Worm (Caenorhabditis elegans) whole organism, young adult: ENCODE data around the gene C27H6.9.

Source experiments
- B0336.3 ChIP-seq: fragments of 200-800 bp; sonication (Bioruptor generic); IDR thresholded peaks from 2 replicates; pipeline ENCODE4 v1.3.6; 2022; ENCODE audit warnings: missing genetic modification characterization, missing compliant biosample characterization
- D2030.7 ChIP-seq: fragments of 200-800 bp; sonication (Bioruptor generic); IDR thresholded peaks from 2 replicates; pipeline ENCODE4 v1.3.6; 2022; ENCODE audit warnings: missing genetic modification reagents, missing genetic modification characterization, missing compliant biosample characterization
- F10E7.11 ChIP-seq: sonication (generic microtip); optimal IDR thresholded peaks from 2 replicates; lab custom pipeline; 2017; ENCODE audit warnings: mild to moderate bottlenecking, missing genetic modification characterization, moderate library complexity, missing compliant biosample characterization
- F23B12.7 ChIP-seq: sonication (generic microtip); optimal IDR thresholded peaks from 2 replicates; lab custom pipeline; 2017; ENCODE audit warnings: missing genetic modification characterization, mild to moderate bottlenecking, missing compliant biosample characterization, antibody characterized with exemption, moderate library complexity; ENCODE audit not compliant: insufficient read depth
- F33H1.4 ChIP-seq: fragments of 200-800 bp; sonication (Bioruptor generic); IDR thresholded peaks from 2 replicates; pipeline ENCODE4 v1.3.6; 2022; ENCODE audit warnings: missing genetic modification reagents, missing genetic modification characterization, missing compliant biosample characterization
- F37B4.10 ChIP-seq: fragments of 200-800 bp; sonication (Bioruptor generic); IDR thresholded peaks from 2 replicates; pipeline ENCODE4 v1.3.6; 2022; ENCODE audit warnings: missing genetic modification characterization, missing compliant biosample characterization
- F52B5.7 ChIP-seq: sonication (generic microtip); optimal IDR thresholded peaks from 2 replicates; lab custom pipeline; 2016; ENCODE audit warnings: mild to moderate bottlenecking, missing genetic modification characterization, missing compliant biosample characterization
- T26A5.8 ChIP-seq: sonication (generic microtip); optimal IDR thresholded peaks from 2 replicates; lab custom pipeline; 2016; ENCODE audit warnings: missing genetic modification characterization, missing compliant biosample characterization
- Y79H2A.3 ChIP-seq: fragments of 200-800 bp; sonication (Bioruptor generic); conservative IDR thresholded peaks from 2 replicates; pipeline ENCODE4 v1.3.6; 2022; ENCODE audit warnings: missing genetic modification reagents, missing genetic modification characterization, missing compliant biosample characterization
- ZK185.1 ChIP-seq: sonication (generic microtip); optimal IDR thresholded peaks from 2 replicates; lab custom pipeline; 2016; ENCODE audit warnings: mild to moderate bottlenecking, missing genetic modification characterization, missing compliant biosample characterization; ENCODE audit not compliant: poor library complexity, severe bottlenecking
- akir-1 ChIP-seq: fragments of 200-800 bp; sonication (Bioruptor generic); optimal IDR thresholded peaks from 2 replicates; lab custom pipeline; 2018; ENCODE audit warnings: mild to moderate bottlenecking, missing genetic modification characterization, moderate library complexity, missing compliant biosample characterization
- aptf-3 ChIP-seq: fragments of 200-800 bp; sonication (Bioruptor generic); IDR thresholded peaks from 2 replicates; pipeline ENCODE4 v1.3.6; 2022; ENCODE audit warnings: missing genetic modification characterization, missing compliant biosample characterization
- attf-5 ChIP-seq: fragments of 200-800 bp; sonication (Bioruptor generic); optimal IDR thresholded peaks from 2 replicates; lab custom pipeline; 2018; ENCODE audit warnings: mild to moderate bottlenecking, missing genetic modification characterization, missing compliant biosample characterization
- attf-6 ChIP-seq: fragments of 200-800 bp; sonication (Bioruptor generic); IDR thresholded peaks from 2 replicates; pipeline ENCODE4 v1.3.6; 2022; ENCODE audit warnings: missing genetic modification reagents, missing genetic modification characterization, missing compliant biosample characterization
- bed-1 ChIP-seq: fragments of 200-800 bp; sonication (Bioruptor generic); IDR thresholded peaks from 2 replicates; pipeline ENCODE4 v1.3.6; 2022; ENCODE audit warnings: missing genetic modification reagents, missing genetic modification characterization, missing compliant biosample characterization
- bed-2 ChIP-seq: fragments of 200-800 bp; sonication (Bioruptor generic); IDR thresholded peaks from 2 replicates; pipeline ENCODE4 v1.3.6; 2022; ENCODE audit warnings: missing genetic modification reagents, missing genetic modification characterization, missing compliant biosample characterization
- ceh-100 ChIP-seq: fragments of 200-800 bp; sonication (Bioruptor generic); IDR thresholded peaks from 2 replicates; pipeline ENCODE4 v1.3.6; 2022; ENCODE audit warnings: missing genetic modification reagents, missing genetic modification characterization, missing compliant biosample characterization
- dpl-1 ChIP-seq: fragments of 150-350 bp; optimal IDR thresholded peaks from 2 replicates; lab custom pipeline; 2014; ENCODE audit warnings: missing biosample characterization, missing genetic modification reagents, missing genetic modification characterization
- efl-1 ChIP-seq: fragments of 150-350 bp; optimal IDR thresholded peaks from 2 replicates; lab custom pipeline; 2014; ENCODE audit warnings: missing biosample characterization, missing genetic modification reagents, missing genetic modification characterization
- ekl-4 ChIP-seq: fragments of 200-800 bp; sonication (Bioruptor generic); IDR thresholded peaks from 2 replicates; pipeline ENCODE4 v1.3.6; 2022; ENCODE audit warnings: missing genetic modification reagents, missing genetic modification characterization, missing compliant biosample characterization
- ets-4 ChIP-seq: fragments of 200-800 bp; sonication (Bioruptor generic); optimal IDR thresholded peaks from 2 replicates; lab custom pipeline; 2018; ENCODE audit warnings: mild to moderate bottlenecking, missing genetic modification characterization, missing compliant biosample characterization
- fkh-3 ChIP-seq: sonication (generic microtip); optimal IDR thresholded peaks from 2 replicates; lab custom pipeline; 2016; ENCODE audit warnings: mild to moderate bottlenecking, missing genetic modification characterization, missing compliant biosample characterization
- hmg-1.2 ChIP-seq: fragments of 200-800 bp; sonication (Bioruptor generic); IDR thresholded peaks from 2 replicates; pipeline ENCODE4 v1.3.6; 2022; ENCODE audit warnings: missing genetic modification reagents, missing genetic modification characterization, missing compliant biosample characterization
- hmg-20 ChIP-seq: fragments of 200-800 bp; sonication (Bioruptor generic); IDR thresholded peaks from 2 replicates; pipeline ENCODE4 v1.3.6; 2022; ENCODE audit warnings: missing genetic modification reagents, missing genetic modification characterization, missing compliant biosample characterization
- hrde-1 ChIP-seq: sonication (generic microtip); optimal IDR thresholded peaks from 2 replicates; lab custom pipeline; 2016; ENCODE audit warnings: missing genetic modification characterization, mild to moderate bottlenecking, missing compliant biosample characterization, moderate library complexity, missing genotype, missing genetic modification reagents, borderline replicate concordance
- lag-1 ChIP-seq: fragments of 200-800 bp; sonication (Bioruptor generic); IDR thresholded peaks from 2 replicates; pipeline ENCODE4 v1.3.6; 2022; ENCODE audit warnings: missing genetic modification reagents, missing genetic modification characterization, missing compliant biosample characterization
- let-607 ChIP-seq, 2 experiments: fragments of 200-800 bp in 1 of 2; sonication (Bioruptor generic) in 1 of 2; sonication (generic microtip) in 1 of 2; optimal IDR thresholded peaks; 2 replicates each; lab custom pipeline; 2016 to 2018; ENCODE audit warnings: mild to moderate bottlenecking in 2 of 2, missing compliant biosample characterization in 2 of 2, missing genetic modification characterization in 2 of 2, moderate library complexity in 2 of 2, missing genotype in 1 of 2
- lin-35 ChIP-seq, 3 experiments: fragments of 150-350 bp in 2 of 3; sonication (generic microtip) in 1 of 3; optimal IDR thresholded peaks; 2 replicates each; lab custom pipeline; 2014 to 2018; ENCODE audit warnings: missing biosample characterization in 3 of 3, missing genetic modification characterization in 3 of 3, missing genetic modification reagents in 3 of 3
- lin-40 ChIP-seq: sonication (generic microtip); optimal IDR thresholded peaks from 2 replicates; lab custom pipeline; 2016; ENCODE audit warnings: missing genetic modification characterization, mild to moderate bottlenecking, missing compliant biosample characterization, missing genotype, missing genetic modification reagents
- lin-54 ChIP-seq: fragments of 200-800 bp; sonication (Bioruptor generic); optimal IDR thresholded peaks from 2 replicates; lab custom pipeline; 2018; ENCODE audit warnings: mild to moderate bottlenecking, missing genetic modification characterization, missing compliant biosample characterization
- lir-1 ChIP-seq: fragments of 200-800 bp; sonication (Bioruptor generic); conservative IDR thresholded peaks from 2 replicates; pipeline ENCODE4 v1.3.6; 2022; ENCODE audit warnings: missing genetic modification reagents, missing genetic modification characterization, missing compliant biosample characterization
- madf-10 ChIP-seq: sonication (generic microtip); optimal IDR thresholded peaks from 2 replicates; lab custom pipeline; 2016; ENCODE audit warnings: mild to moderate bottlenecking, missing genetic modification characterization, missing compliant biosample characterization
- madf-6 ChIP-seq: fragments of 200-800 bp; sonication (Bioruptor generic); IDR thresholded peaks from 2 replicates; pipeline ENCODE4 v1.3.6; 2022; ENCODE audit warnings: missing genetic modification reagents, missing genetic modification characterization, missing compliant biosample characterization
- mcd-1 ChIP-seq: fragments of 200-800 bp; sonication (Bioruptor generic); IDR thresholded peaks from 2 replicates; pipeline ENCODE4 v1.3.6; 2022; ENCODE audit warnings: missing genetic modification reagents, missing genetic modification characterization, missing compliant biosample characterization
- mel-28 ChIP-seq: sonication (generic microtip); optimal IDR thresholded peaks from 2 replicates; lab custom pipeline; 2016; ENCODE audit warnings: borderline replicate concordance, mild to moderate bottlenecking, missing genetic modification characterization, missing compliant biosample characterization
- nfya-1 ChIP-seq: sonication (generic microtip); optimal IDR thresholded peaks from 2 replicates; lab custom pipeline; 2017; ENCODE audit warnings: antibody characterized with exemption, missing compliant biosample characterization, missing genetic modification characterization, borderline replicate concordance; ENCODE audit not compliant: insufficient read depth
- nfyb-1 ChIP-seq: fragments of 200-800 bp; sonication (Bioruptor generic); IDR thresholded peaks from 2 replicates; pipeline ENCODE4 v1.3.6; 2022; ENCODE audit warnings: missing genetic modification reagents, missing genetic modification characterization, missing compliant biosample characterization
- nhr-80 ChIP-seq: sonication (generic microtip); optimal IDR thresholded peaks from 2 replicates; lab custom pipeline; 2016; ENCODE audit warnings: missing genetic modification characterization, missing compliant biosample characterization
- snpc-3.4 ChIP-seq: sonication (generic microtip); optimal IDR thresholded peaks from 2 replicates; lab custom pipeline; 2017; ENCODE audit warnings: missing genetic modification characterization, mild to moderate bottlenecking, missing compliant biosample characterization, antibody characterized with exemption, moderate library complexity, missing genotype, missing genetic modification reagents
- snpc-4 ChIP-seq, 5 experiments: fragments of 150-350 bp in 1 of 5; sonication (generic microtip) in 4 of 5; optimal IDR thresholded peaks; 2 replicates each; lab custom pipeline; 2014 to 2018; ENCODE audit warnings: missing genetic modification characterization in 5 of 5, missing biosample characterization in 3 of 5, antibody characterized with exemption in 2 of 5, mild to moderate bottlenecking in 2 of 5, missing compliant biosample characterization in 2 of 5, missing genotype in 2 of 5, moderate library complexity in 2 of 5, missing genetic modification reagents in 1 of 5
- tlf-1 ChIP-seq: fragments of 200-800 bp; sonication (Bioruptor generic); optimal IDR thresholded peaks from 2 replicates; lab custom pipeline; 2018; ENCODE audit warnings: mild to moderate bottlenecking, missing genetic modification characterization, missing compliant biosample characterization
- ztf-3 ChIP-seq: fragments of 200-800 bp; sonication (Bioruptor generic); optimal IDR thresholded peaks from 2 replicates; lab custom pipeline; 2018; ENCODE audit warnings: mild to moderate bottlenecking, missing genetic modification characterization, missing compliant biosample characterization

C27H6.9 gene

DNA sequence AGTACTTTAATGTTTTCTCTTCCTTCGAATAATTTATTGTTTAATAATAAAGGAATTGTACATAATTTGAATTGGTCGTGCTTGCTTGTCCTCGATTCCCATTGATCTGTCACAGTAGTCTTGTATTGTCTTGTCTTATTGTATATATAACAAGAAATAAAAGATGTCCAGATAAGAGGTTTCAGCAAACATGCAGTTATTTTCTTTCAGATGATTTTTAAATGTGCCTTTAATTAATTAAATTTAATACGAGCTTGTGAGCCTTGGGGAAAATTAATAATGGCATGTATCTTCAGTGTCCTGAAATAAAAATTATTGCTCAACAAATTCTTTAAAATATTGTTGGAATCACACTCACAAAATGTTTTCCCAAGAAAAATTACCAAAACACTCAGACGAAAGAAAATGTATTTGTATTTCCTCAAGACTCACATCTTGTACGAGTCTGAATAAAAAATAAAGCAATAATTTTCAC lies 40.4 kb downstream of the C27H6.9 start (continued):
- TF ChIP-seq ekl-4 (GFP tag; lab: Robert Waterston, UW) (no peak), attf-6 (GFP tag; lab: Robert Waterston, UW) (peak; percentile 78; the same call in 1 of the 2 replicates), D2030.7 (GFP tag; lab: Robert Waterston, UW) (peak; percentile 93), dpl-1 (GFP tag; lab: Kevin White, UChicago) (no peak), F33H1.4 (GFP tag; lab: Robert Waterston, UW) (0 out of 2 replicates have a peak, but pooled peaks have one; percentile 7)

DNA sequence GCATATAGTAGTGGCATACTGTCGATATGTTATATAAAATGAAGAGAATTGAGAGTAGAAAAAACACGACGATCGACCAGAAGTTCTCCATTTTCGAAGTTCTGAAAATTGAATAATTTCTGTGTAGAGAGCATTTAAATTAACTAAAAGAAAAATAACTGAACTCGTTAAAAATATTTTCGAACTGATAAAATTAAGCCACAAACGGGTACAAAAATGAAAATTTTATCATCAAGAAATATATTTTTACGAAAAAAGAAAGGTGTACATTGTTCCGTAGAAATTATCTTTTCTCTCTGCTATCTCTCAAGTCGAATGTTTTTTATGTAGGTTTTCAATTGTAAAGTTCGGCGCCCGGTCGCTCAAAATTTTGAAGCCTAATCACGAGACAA lies 48.3 kb downstream of the C27H6.9 start, which contains the start of gene acl-2:
TSS of gene acl-2 (minus strand) at position 101 of the 392 bp plus-strand sequence.
- no peak for TF ChIP-seq Y79H2A.3 (GFP tag; lab: Robert Waterston, UW)
- TF ChIP-seq ceh-100 (GFP tag; lab: Robert Waterston, UW): no peak
- no peak for TF ChIP-seq bed-1 (GFP tag; lab: Robert Waterston, UW)
- TF ChIP-seq F10E7.11 (tag; lab: Kevin White, UChicago): no peak

DNA sequence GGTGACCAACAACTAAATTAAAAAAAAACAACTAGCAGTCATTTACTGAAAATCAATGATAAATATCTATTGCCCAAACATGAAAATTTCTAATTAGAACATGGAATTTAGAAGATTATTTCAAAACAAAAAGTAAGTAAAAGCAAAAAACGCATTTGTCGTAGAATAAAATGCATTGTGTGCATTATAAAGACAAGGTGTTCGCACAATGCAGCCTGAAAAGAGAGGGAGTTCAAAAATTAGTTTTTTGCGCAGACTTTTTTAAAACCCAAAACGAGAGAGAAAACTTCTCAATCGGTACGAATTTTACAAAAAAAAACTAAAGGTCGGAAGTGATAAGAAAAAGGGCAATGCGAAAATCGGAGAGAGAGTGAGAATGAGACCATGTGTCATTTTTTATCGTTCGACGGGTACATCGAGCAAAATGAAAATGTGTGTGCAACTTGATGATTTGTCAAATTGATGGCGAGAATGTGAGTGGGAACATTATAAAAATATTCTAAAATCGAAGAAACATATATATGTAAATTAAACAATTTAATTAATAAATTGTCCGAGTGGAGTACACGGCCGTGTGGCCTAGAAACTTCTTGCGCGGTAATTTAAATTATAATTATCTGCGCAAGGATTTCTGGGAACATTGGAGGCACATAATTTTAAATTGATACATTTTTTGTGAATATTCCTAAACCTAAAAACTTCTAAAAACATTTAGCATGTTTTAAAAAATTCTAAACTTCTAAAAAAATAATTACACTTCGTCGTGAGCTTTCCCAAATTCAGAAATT lies 48.9 kb downstream of the C27H6.9 start:
- TF ChIP-seq F23B12.7 (tag; lab: Kevin White, UChicago) (peak; percentile 17), madf-10 (tag; lab: Kevin White, UChicago) (no peak), bed-2 (GFP tag; lab: Robert Waterston, UW) (no peak), ZK185.1 (no peak), lin-35 (GFP tag; optimal IDR thresholded peaks at IDR 0.05; lab: Kevin White, UChicago) (peak in 1 of 3 experiments; percentile 70), ztf-3 (GFP tag; lab: Kevin White, UChicago) (no peak), nhr-80 (tag; lab: Kevin White, UChicago) (peak; percentile 79), mcd-1 (GFP tag; lab: Robert Waterston, UW) (no peak), let-607 (tag; optimal IDR thresholded peaks at IDR 0.05; lab: Kevin White, UChicago) (no peak), nfyb-1 (GFP tag; lab: Robert Waterston, UW) (no peak), B0336.3 (GFP tag; lab: Robert Waterston, UW) (no peak), F37B4.10 (no peak), madf-6 (GFP tag; lab: Robert Waterston, UW) (peak; percentile 60; the same call in 1 of the 2 replicates), mel-28 (tag; lab: Kevin White, UChicago) (no peak), nfya-1 (tag; lab: Kevin White, UChicago) (no peak), snpc-4 (GFP tag; optimal IDR thresholded peaks at IDR 0.05; lab: Kevin White, UChicago) (no peak), snpc-4 (tag; optimal IDR thresholded peaks at IDR 0.05; lab: Kevin White, UChicago) (peak in 1 of 4 experiments; percentile 34), ets-4 (GFP tag; lab: Kevin White, UChicago) (no peak), lir-1 (GFP tag; lab: Robert Waterston, UW) (0 out of 2 replicates have a peak, but pooled peaks have one; percentile 23), tlf-1 (GFP tag; lab: Kevin White, UChicago) (no peak), akir-1 (GFP tag; lab: Kevin White, UChicago) (no peak), T26A5.8 (tag; lab: Kevin White, UChicago) (no peak), attf-5 (peak; percentile 17), F52B5.7 (tag; lab: Kevin White, UChicago) (no peak), hrde-1 (tag; lab: Kevin White, UChicago) (no peak), lag-1 (GFP tag; lab: Robert Waterston, UW) (no peak), lin-54 (GFP tag; lab: Kevin White, UChicago) (peak; percentile 66), snpc-3.4 (tag; lab: Kevin White, UChicago) (no peak), fkh-3 (tag; lab: Kevin White, UChicago) (no peak), aptf-3 (no peak), hmg-1.2 (GFP tag; lab: Robert Waterston, UW) (no peak), hmg-20 (no peak), efl-1 (peak; percentile 57), lin-40 (tag; lab: Kevin White, UChicago) (peak; percentile 41)
